Worm (Caenorhabditis elegans) whole organism, L2 larva: ENCODE results near the gene F44A6.3.

Experiments used
- C34F6.9 ChIP-seq: fragments of 150-350 bp; optimal IDR thresholded peaks from 2 replicates; lab custom pipeline; 2014; ENCODE audit warnings: missing biosample characterization, missing genetic modification characterization
- F13H6.1 ChIP-seq: sonication (generic microtip); optimal IDR thresholded peaks from 2 replicates; lab custom pipeline; 2016; ENCODE audit warnings: missing genetic modification characterization, missing compliant biosample characterization
- R02D3.7 ChIP-seq: fragments of 150-350 bp; optimal IDR thresholded peaks from 2 replicates; lab custom pipeline; 2014; ENCODE audit warnings: missing biosample characterization, missing genetic modification characterization
- Y55F3AM.14 ChIP-seq: fragments of 200-800 bp; sonication (Bioruptor generic); optimal IDR thresholded peaks from 2 replicates; lab custom pipeline; 2018; ENCODE audit warnings: mild to moderate bottlenecking, missing genetic modification characterization, missing compliant biosample characterization
- ZK546.5 ChIP-seq: sonication (generic microtip); optimal IDR thresholded peaks from 2 replicates; lab custom pipeline; 2017; ENCODE audit warnings: missing biosample characterization, missing genetic modification characterization
- alr-1 ChIP-seq: fragments of 150-350 bp; optimal IDR thresholded peaks from 2 replicates; lab custom pipeline; 2014; ENCODE audit warnings: missing biosample characterization, missing genetic modification characterization
- aly-2 ChIP-seq: fragments of 150-350 bp; optimal IDR thresholded peaks from 2 replicates; lab custom pipeline; 2014; ENCODE audit warnings: missing biosample characterization, missing genetic modification characterization
- ama-1 ChIP-seq: fragments of 150-350 bp; optimal IDR thresholded peaks from 2 replicates; lab custom pipeline; 2018; ENCODE audit warnings: inconsistent platforms
- blmp-1 ChIP-seq: sonication (generic microtip); optimal IDR thresholded peaks from 2 replicates; lab custom pipeline; 2017; ENCODE audit warnings: missing genetic modification characterization, mild to moderate bottlenecking, missing compliant biosample characterization, antibody characterized with exemption, moderate library complexity; ENCODE audit not compliant: insufficient read depth
- ceh-16 ChIP-seq: fragments of 150-350 bp; optimal IDR thresholded peaks from 2 replicates; lab custom pipeline; 2014; ENCODE audit warnings: missing biosample characterization, missing genetic modification characterization
- ceh-82 ChIP-seq: fragments of 150-350 bp; optimal IDR thresholded peaks from 2 replicates; lab custom pipeline; 2014; ENCODE audit warnings: missing biosample characterization, missing genetic modification characterization
- crh-2 ChIP-seq: sonication (generic microtip); optimal IDR thresholded peaks from 2 replicates; lab custom pipeline; 2017; ENCODE audit warnings: missing biosample characterization, missing genetic modification characterization
- dmd-4 ChIP-seq: sonication (generic microtip); optimal IDR thresholded peaks from 2 replicates; lab custom pipeline; 2017; ENCODE audit warnings: missing biosample characterization, missing genetic modification characterization
- egl-27 ChIP-seq: sonication (generic microtip); optimal IDR thresholded peaks from 3 replicates; lab custom pipeline; 2017; ENCODE audit warnings: missing biosample characterization, missing genetic modification reagents, missing genetic modification characterization
- elt-1 ChIP-seq: fragments of 150-350 bp; optimal IDR thresholded peaks from 2 replicates; lab custom pipeline; 2014; ENCODE audit warnings: missing biosample characterization, missing genetic modification characterization
- elt-3 ChIP-seq: sonication (generic microtip); optimal IDR thresholded peaks from 2 replicates; lab custom pipeline; 2017; ENCODE audit warnings: missing biosample characterization, missing genetic modification characterization
- fos-1 ChIP-seq: fragments of 150-350 bp; optimal IDR thresholded peaks from 2 replicates; lab custom pipeline; 2014; ENCODE audit warnings: missing biosample characterization, missing genetic modification characterization
- gmeb-1 ChIP-seq: fragments of 150-350 bp; optimal IDR thresholded peaks from 2 replicates; lab custom pipeline; 2014; ENCODE audit warnings: missing biosample characterization, missing genetic modification characterization
- lin-11 ChIP-seq: fragments of 150-350 bp; sonication (generic microtip); optimal IDR thresholded peaks from 2 replicates; lab custom pipeline; 2014; ENCODE audit warnings: missing biosample characterization, missing genetic modification characterization, inconsistent platforms, mixed read lengths
- lin-13 ChIP-seq: fragments of 150-350 bp; optimal IDR thresholded peaks from 2 replicates; lab custom pipeline; 2014; ENCODE audit warnings: missing biosample characterization, missing genetic modification reagents, missing genetic modification characterization
- lin-39 ChIP-seq: fragments of 150-350 bp; optimal IDR thresholded peaks from 2 replicates; lab custom pipeline; 2014; ENCODE audit warnings: missing biosample characterization, missing genetic modification reagents, missing genetic modification characterization
- lsy-2 ChIP-seq, 2 experiments: fragments of 150-350 bp in 1 of 2; sonication (generic microtip) in 1 of 2; optimal IDR thresholded peaks; 2 replicates each; lab custom pipeline; 2014 to 2017; ENCODE audit warnings: missing biosample characterization in 2 of 2, missing genetic modification characterization in 2 of 2
- mab-5 ChIP-seq: fragments of 150-350 bp; optimal IDR thresholded peaks from 2 replicates; lab custom pipeline; 2014; ENCODE audit warnings: missing biosample characterization, missing genetic modification characterization
- mbf-1 ChIP-seq: sonication (generic microtip); optimal IDR thresholded peaks from 2 replicates; lab custom pipeline; 2017; ENCODE audit warnings: missing biosample characterization, missing genetic modification characterization
- mdl-1 ChIP-seq, 2 experiments: fragments of 150-350 bp in 1 of 2; sonication (generic microtip) in 1 of 2; optimal IDR thresholded peaks; 2 replicates each; lab custom pipeline; 2017; ENCODE audit warnings: missing biosample characterization in 2 of 2, missing genetic modification characterization in 2 of 2
- nhr-10 ChIP-seq: sonication (generic microtip); optimal IDR thresholded peaks from 2 replicates; lab custom pipeline; 2017; ENCODE audit warnings: missing biosample characterization, missing genetic modification characterization
- nhr-11 ChIP-seq: fragments of 150-350 bp; optimal IDR thresholded peaks from 2 replicates; lab custom pipeline; 2014; ENCODE audit warnings: missing biosample characterization, missing genetic modification characterization
- nhr-12 ChIP-seq: fragments of 150-350 bp; optimal IDR thresholded peaks from 2 replicates; lab custom pipeline; 2014; ENCODE audit warnings: missing biosample characterization, missing genetic modification characterization
- nhr-129 ChIP-seq: fragments of 150-350 bp; optimal IDR thresholded peaks from 2 replicates; lab custom pipeline; 2014; ENCODE audit warnings: missing biosample characterization, missing genetic modification characterization
- nhr-21 ChIP-seq: fragments of 150-350 bp; optimal IDR thresholded peaks from 2 replicates; lab custom pipeline; 2014; ENCODE audit warnings: missing biosample characterization, missing genetic modification characterization
- nhr-23 ChIP-seq: fragments of 150-350 bp; optimal IDR thresholded peaks from 2 replicates; lab custom pipeline; 2014; ENCODE audit warnings: missing biosample characterization, missing genetic modification reagents, missing genetic modification characterization
- nhr-237 ChIP-seq: fragments of 150-350 bp; optimal IDR thresholded peaks from 2 replicates; lab custom pipeline; 2014; ENCODE audit warnings: missing biosample characterization, missing genetic modification characterization
- nhr-25 ChIP-seq: fragments of 150-350 bp; sonication (generic microtip); optimal IDR thresholded peaks from 3 replicates; lab custom pipeline; 2014; ENCODE audit warnings: missing biosample characterization, missing genetic modification characterization
- nhr-6 ChIP-seq: fragments of 150-350 bp; optimal IDR thresholded peaks from 2 replicates; lab custom pipeline; 2014; ENCODE audit warnings: missing biosample characterization, missing genetic modification characterization
- nhr-77 ChIP-seq: fragments of 150-350 bp; optimal IDR thresholded peaks from 2 replicates; lab custom pipeline; 2014; ENCODE audit warnings: missing biosample characterization, missing genetic modification characterization
- peb-1 ChIP-seq: fragments of 150-350 bp; optimal IDR thresholded peaks from 2 replicates; lab custom pipeline; 2014; ENCODE audit warnings: missing biosample characterization, missing genetic modification characterization
- sem-4 ChIP-seq: fragments of 150-350 bp; optimal IDR thresholded peaks from 2 replicates; lab custom pipeline; 2014; ENCODE audit warnings: missing biosample characterization, missing genetic modification reagents, missing genetic modification characterization
- skn-1 ChIP-seq: sonication (generic microtip); optimal IDR thresholded peaks from 2 replicates; lab custom pipeline; 2017; ENCODE audit warnings: missing biosample characterization, missing genetic modification characterization
- sma-3 ChIP-seq: sonication (generic microtip); optimal IDR thresholded peaks from 2 replicates; lab custom pipeline; 2016; ENCODE audit warnings: missing genetic modification reagents, missing genetic modification characterization, missing compliant biosample characterization
- sma-9 ChIP-seq, 2 experiments: fragments of 150-350 bp in 1 of 2; sonication (generic microtip) in 1 of 2; optimal IDR thresholded peaks; 2 replicates each; lab custom pipeline; 2014 to 2016; ENCODE audit warnings: missing genetic modification characterization in 2 of 2, mild to moderate bottlenecking in 1 of 2, missing biosample characterization in 1 of 2, missing compliant biosample characterization in 1 of 2, missing genetic modification reagents in 1 of 2, moderate library complexity in 1 of 2
- snpc-4 ChIP-seq: fragments of 150-350 bp; optimal IDR thresholded peaks from 2 replicates; lab custom pipeline; 2014; ENCODE audit warnings: missing biosample characterization, missing genetic modification characterization
- unc-39 ChIP-seq: fragments of 150-350 bp; optimal IDR thresholded peaks from 2 replicates; lab custom pipeline; 2014; ENCODE audit warnings: missing biosample characterization, missing genetic modification characterization
- unc-55 ChIP-seq: fragments of 150-350 bp; sonication (generic microtip); optimal IDR thresholded peaks from 3 replicates; lab custom pipeline; 2014; ENCODE audit warnings: missing biosample characterization, missing genetic modification reagents, missing genetic modification characterization
- unc-62 ChIP-seq: fragments of 150-350 bp; optimal IDR thresholded peaks from 2 replicates; lab custom pipeline; 2014; ENCODE audit warnings: missing biosample characterization, missing genetic modification reagents, missing genetic modification characterization
- zag-1 ChIP-seq: fragments of 150-350 bp; optimal IDR thresholded peaks from 2 replicates; lab custom pipeline; 2014; ENCODE audit warnings: missing biosample characterization, missing genetic modification characterization
- ztf-1 ChIP-seq: fragments of 200-800 bp; sonication (Bioruptor generic); conservative IDR thresholded peaks from 2 replicates; pipeline ENCODE4 v1.3.6; 2022; ENCODE audit warnings: missing genetic modification characterization, missing compliant biosample characterization
- ztf-11 ChIP-seq: sonication (generic microtip); optimal IDR thresholded peaks from 2 replicates; lab custom pipeline; 2017; ENCODE audit warnings: missing biosample characterization, missing genetic modification characterization
- ztf-4 ChIP-seq: fragments of 150-350 bp; optimal IDR thresholded peaks from 2 replicates; lab custom pipeline; 2014; ENCODE audit warnings: missing biosample characterization, missing genetic modification characterization

Gene F44A6.3

ce11 chrX:10184708-10185107, 27.9 kb upstream of the F44A6.3 start:
- TF ChIP-seq ceh-82 (tag; lab: Kevin White, UChicago) (no peak), zag-1 (no peak), nhr-129 (tag; lab: Kevin White, UChicago) (no peak), R02D3.7 (tag; lab: Kevin White, UChicago) (no peak), lsy-2 (tag; optimal IDR thresholded peaks at IDR 0.05; lab: Kevin White, UChicago) (no peak), nhr-6 (tag; lab: Kevin White, UChicago) (no peak), mdl-1 (tag; optimal IDR thresholded peaks at IDR 0.05; lab: Kevin White, UChicago) (no peak), ztf-4 (no peak), elt-3 (no peak), Y55F3AM.14 (GFP tag; lab: Kevin White, UChicago) (no peak), skn-1 (no peak), alr-1 (tag; lab: Kevin White, UChicago) (no peak), unc-55 (GFP tag; lab: Kevin White, UChicago) (no peak), nhr-10 (tag; lab: Kevin White, UChicago) (no peak), ztf-11 (no peak), ZK546.5 (tag; lab: Kevin White, UChicago) (no peak), C34F6.9 (tag; lab: Kevin White, UChicago) (no peak), nhr-77 (no peak)

ce11 chrX:10188493-10188895, 24.1 kb upstream of the F44A6.3 start:
- peak; percentile 25 to 73 for TF ChIP-seq lsy-2 (tag; optimal IDR thresholded peaks at IDR 0.05; lab: Kevin White, UChicago)
- no peak for TF ChIP-seq unc-39 (tag; lab: Kevin White, UChicago)
- TF ChIP-seq skn-1 = no peak
- TF ChIP-seq elt-3 = no peak
- peak; percentile 81 for TF ChIP-seq fos-1 (tag; lab: Kevin White, UChicago)
- no peak for TF ChIP-seq mab-5 (tag; lab: Kevin White, UChicago)
- no peak for TF ChIP-seq dmd-4 (tag; lab: Kevin White, UChicago)
- no peak for TF ChIP-seq nhr-23 (tag; lab: Kevin White, UChicago)
- no peak for TF ChIP-seq R02D3.7 (tag; lab: Kevin White, UChicago)
- TF ChIP-seq egl-27 = peak; percentile 79
- no peak for TF ChIP-seq nhr-10 (tag; lab: Kevin White, UChicago)
- TF ChIP-seq mbf-1 (tag; lab: Kevin White, UChicago) = no peak
- TF ChIP-seq ceh-82 (tag; lab: Kevin White, UChicago) = no peak
- peak; percentile 77 to 93 for TF ChIP-seq mdl-1 (tag; optimal IDR thresholded peaks at IDR 0.05; lab: Kevin White, UChicago)
- no peak for TF ChIP-seq elt-1
- no peak for TF ChIP-seq lin-39
- peak; percentile 95 for TF ChIP-seq nhr-129 (tag; lab: Kevin White, UChicago)
- TF ChIP-seq Y55F3AM.14 (GFP tag; lab: Kevin White, UChicago) = peak; percentile 50
- TF ChIP-seq snpc-4 (tag; lab: Kevin White, UChicago) = peak; percentile 50
- TF ChIP-seq nhr-12 (tag; lab: Kevin White, UChicago) = no peak
- no peak for TF ChIP-seq nhr-11 (tag; lab: Kevin White, UChicago)
- no peak for TF ChIP-seq peb-1 (tag; lab: Kevin White, UChicago)
- peak; percentile 64 for TF ChIP-seq lin-11 (tag; lab: Kevin White, UChicago)
- TF ChIP-seq ceh-16 (tag; lab: Kevin White, UChicago) = peak; percentile 75
- peak; percentile 59 for TF ChIP-seq lin-13 (GFP tag; lab: Kevin White, UChicago)
- peak; percentile 85 for TF ChIP-seq unc-55 (GFP tag; lab: Kevin White, UChicago)
- TF ChIP-seq nhr-25 (tag; lab: Kevin White, UChicago) = peak; percentile 11
- peak; percentile 12 for TF ChIP-seq sma-9 (GFP tag; optimal IDR thresholded peaks at IDR 0.05; lab: Kevin White, UChicago)
- TF ChIP-seq sma-9 (tag; optimal IDR thresholded peaks at IDR 0.05; lab: Kevin White, UChicago) = no peak
- peak; percentile 87 for TF ChIP-seq zag-1
- peak; percentile 92 for TF ChIP-seq C34F6.9 (tag; lab: Kevin White, UChicago)
- TF ChIP-seq F13H6.1 (tag; lab: Kevin White, UChicago) = peak; percentile 93
- TF ChIP-seq ztf-1 (GFP tag; lab: Robert Waterston, UW) = no peak
- TF ChIP-seq unc-62 (GFP tag; lab: Kevin White, UChicago) = peak; percentile 12
- TF ChIP-seq nhr-21 (tag; lab: Kevin White, UChicago) = peak; percentile 74
- TF ChIP-seq aly-2 (tag; lab: Kevin White, UChicago) = no peak
- no peak for TF ChIP-seq gmeb-1 (tag; lab: Kevin White, UChicago)
- TF ChIP-seq nhr-237 (tag; lab: Kevin White, UChicago) = no peak
- TF ChIP-seq sem-4 (tag; lab: Kevin White, UChicago) = peak; percentile 69
- TF ChIP-seq nhr-77 = no peak
- TF ChIP-seq ama-1 = no peak
- peak; percentile 83 for TF ChIP-seq crh-2
- TF ChIP-seq sma-3 = peak; percentile 34
- TF ChIP-seq ztf-4 = peak; percentile 83
- no peak for TF ChIP-seq ZK546.5 (tag; lab: Kevin White, UChicago)
- TF ChIP-seq nhr-6 (tag; lab: Kevin White, UChicago) = peak; percentile 50
- TF ChIP-seq blmp-1 (tag; lab: Kevin White, UChicago) = no peak
- no peak for TF ChIP-seq alr-1 (tag; lab: Kevin White, UChicago)
- no peak for TF ChIP-seq ztf-11
